Worm (Caenorhabditis elegans) whole organism, L1 larva: ENCODE results near the gene frpr-13.

ENCODE experiments used
- C04F5.9 ChIP-seq: sonication (generic microtip); optimal IDR thresholded peaks from 2 replicates; lab custom pipeline; 2016; ENCODE audit warnings: missing genetic modification characterization, missing compliant biosample characterization
- C16A3.4 ChIP-seq: fragments of 150-350 bp; optimal IDR thresholded peaks from 2 replicates; lab custom pipeline; 2014; ENCODE audit warnings: missing biosample characterization, missing genetic modification characterization
- Y116A8C.19 ChIP-seq: sonication (generic microtip); optimal IDR thresholded peaks from 2 replicates; lab custom pipeline; 2016; ENCODE audit warnings: missing compliant biosample characterization, missing genetic modification characterization, borderline replicate concordance
- aha-1 ChIP-seq: fragments of 150-350 bp; optimal IDR thresholded peaks from 2 replicates; lab custom pipeline; 2014; ENCODE audit warnings: missing biosample characterization, missing genetic modification characterization
- blmp-1 ChIP-seq: fragments of 150-350 bp; optimal IDR thresholded peaks from 2 replicates; lab custom pipeline; 2014; ENCODE audit warnings: missing biosample characterization, missing genetic modification characterization
- ceh-8 ChIP-seq: fragments of 200-800 bp; sonication (Bioruptor generic); optimal IDR thresholded peaks from 2 replicates; lab custom pipeline; 2018; ENCODE audit warnings: mild to moderate bottlenecking, missing genetic modification characterization, moderate library complexity, missing compliant biosample characterization
- ceh-82 ChIP-seq, 3 experiments: fragments of 150-350 bp in 1 of 3; sonication (generic microtip) in 2 of 3; optimal IDR thresholded peaks; 2 replicates each; lab custom pipeline; 2014 to 2017; ENCODE audit warnings: missing biosample characterization in 3 of 3, missing genetic modification characterization in 3 of 3
- ceh-88 ChIP-seq: fragments of 200-800 bp; sonication (Bioruptor generic); IDR thresholded peaks from 2 replicates; pipeline ENCODE4 v1.3.6; 2022; ENCODE audit warnings: missing genetic modification characterization, missing compliant biosample characterization
- ceh-90 ChIP-seq: sonication (generic microtip); optimal IDR thresholded peaks from 2 replicates; lab custom pipeline; 2016; ENCODE audit warnings: missing genetic modification characterization, missing compliant biosample characterization
- ces-1 ChIP-seq: fragments of 150-350 bp; optimal IDR thresholded peaks from 2 replicates; lab custom pipeline; 2014; ENCODE audit warnings: missing biosample characterization, missing genetic modification reagents, missing genetic modification characterization
- dsc-1 ChIP-seq: sonication (generic microtip); optimal IDR thresholded peaks from 2 replicates; lab custom pipeline; 2016; ENCODE audit warnings: mild to moderate bottlenecking, missing genetic modification characterization, missing compliant biosample characterization
- efl-1 ChIP-seq, 4 experiments: fragments of 150-350 bp; optimal IDR thresholded peaks in 3 of 4; peaks in 1 of 4; 1 replicate in 1 of 4; 2 replicates in 3 of 4; lab custom pipeline; 2014; ENCODE audit warnings: missing biosample characterization in 2 of 4, missing genetic modification characterization in 2 of 4, missing genetic modification reagents in 2 of 4
- egl-13 ChIP-seq: sonication (generic microtip); optimal IDR thresholded peaks from 2 replicates; lab custom pipeline; 2016; ENCODE audit warnings: missing genotype, missing genetic modification reagents, missing genetic modification characterization, missing compliant biosample characterization
- egl-27 ChIP-seq, 2 experiments: fragments of 150-350 bp in 1 of 2; sonication (generic microtip); optimal IDR thresholded peaks; 3 replicates each; lab custom pipeline; 2017 to 2018; ENCODE audit warnings: missing biosample characterization in 2 of 2, missing genetic modification characterization in 2 of 2, missing genetic modification reagents in 2 of 2
- elt-2 ChIP-seq: sonication (generic microtip); optimal IDR thresholded peaks from 2 replicates; lab custom pipeline; 2016; ENCODE audit warnings: missing genetic modification characterization, mild to moderate bottlenecking, inconsistent platforms, missing compliant biosample characterization, missing genetic modification reagents
- elt-3 ChIP-seq, 6 experiments: fragments of 150-350 bp in 1 of 6; sonication (generic microtip); optimal IDR thresholded peaks; 2 replicates each; lab custom pipeline; 2017 to 2018; ENCODE audit warnings: missing biosample characterization in 6 of 6, missing genetic modification characterization in 6 of 6, inconsistent platforms in 1 of 6
- ets-5 ChIP-seq: fragments of 200-800 bp; sonication (Bioruptor generic); IDR thresholded peaks from 2 replicates; pipeline ENCODE4 v1.3.6; 2022; ENCODE audit warnings: missing genetic modification characterization, missing compliant biosample characterization
- fkh-10 ChIP-seq: sonication (generic microtip); optimal IDR thresholded peaks from 2 replicates; lab custom pipeline; 2017; ENCODE audit warnings: missing biosample characterization, missing genetic modification reagents, missing genetic modification characterization
- grh-1 ChIP-seq: fragments of 200-800 bp; sonication (Bioruptor generic); IDR thresholded peaks from 2 replicates; pipeline ENCODE4 v1.3.6; 2022; ENCODE audit warnings: missing genetic modification reagents, missing genetic modification characterization, missing compliant biosample characterization
- hlh-17 ChIP-seq: fragments of 200-800 bp; sonication (Bioruptor generic); optimal IDR thresholded peaks from 2 replicates; lab custom pipeline; 2018; ENCODE audit warnings: missing genetic modification characterization, mild to moderate bottlenecking, missing compliant biosample characterization, moderate library complexity, borderline replicate concordance
- hlh-4 ChIP-seq: sonication (generic microtip); optimal IDR thresholded peaks from 2 replicates; lab custom pipeline; 2016; ENCODE audit warnings: mild to moderate bottlenecking, missing genetic modification characterization, missing compliant biosample characterization
- irx-1 ChIP-seq: sonication (generic microtip); optimal IDR thresholded peaks from 2 replicates; lab custom pipeline; 2016; ENCODE audit warnings: missing genetic modification characterization, missing compliant biosample characterization
- isw-1 ChIP-seq: fragments of 200-800 bp; sonication (Bioruptor generic); IDR thresholded peaks from 2 replicates; pipeline ENCODE4 v1.3.6; 2022; ENCODE audit warnings: missing genetic modification characterization, missing compliant biosample characterization
- jun-1 ChIP-seq: fragments of 150-350 bp; optimal IDR thresholded peaks from 2 replicates; lab custom pipeline; 2014; ENCODE audit warnings: missing biosample characterization, missing genetic modification reagents, missing genetic modification characterization
- lin-13 ChIP-seq: fragments of 150-350 bp; optimal IDR thresholded peaks from 2 replicates; lab custom pipeline; 2014; ENCODE audit warnings: missing biosample characterization, missing genetic modification reagents, missing genetic modification characterization
- lin-14 ChIP-seq: fragments of 200-800 bp; sonication (Bioruptor generic); optimal IDR thresholded peaks from 2 replicates; lab custom pipeline; 2018; ENCODE audit warnings: mild to moderate bottlenecking, missing genetic modification characterization, moderate library complexity, missing compliant biosample characterization
- lin-15B ChIP-seq: fragments of 150-350 bp; sonication (generic microtip); optimal IDR thresholded peaks from 3 replicates; lab custom pipeline; 2014; ENCODE audit warnings: missing biosample characterization, missing genetic modification characterization
- lir-3 ChIP-seq: sonication (generic microtip); optimal IDR thresholded peaks from 2 replicates; lab custom pipeline; 2016; ENCODE audit warnings: mild to moderate bottlenecking, missing genetic modification characterization, moderate library complexity, missing compliant biosample characterization; ENCODE audit not compliant: poor library complexity
- lsy-2 ChIP-seq, 2 experiments: fragments of 150-350 bp; optimal IDR thresholded peaks; 2 replicates each; lab custom pipeline; 2014; ENCODE audit warnings: missing biosample characterization in 2 of 2, missing genetic modification characterization in 2 of 2
- mef-2 ChIP-seq: fragments of 150-350 bp; optimal IDR thresholded peaks from 2 replicates; lab custom pipeline; 2014; ENCODE audit warnings: missing biosample characterization, missing genetic modification characterization
- mep-1 ChIP-seq: fragments of 150-350 bp; optimal IDR thresholded peaks from 2 replicates; lab custom pipeline; 2014; ENCODE audit warnings: missing biosample characterization, missing genetic modification characterization
- nhr-12 ChIP-seq: sonication (generic microtip); optimal IDR thresholded peaks from 2 replicates; lab custom pipeline; 2017; ENCODE audit warnings: missing biosample characterization, missing genetic modification characterization
- nhr-237 ChIP-seq: fragments of 150-350 bp; optimal IDR thresholded peaks from 2 replicates; lab custom pipeline; 2014; ENCODE audit warnings: missing biosample characterization, missing genetic modification characterization
- nhr-28 ChIP-seq: fragments of 150-350 bp; optimal IDR thresholded peaks from 2 replicates; lab custom pipeline; 2014; ENCODE audit warnings: missing biosample characterization, missing genetic modification characterization
- nhr-47 ChIP-seq: sonication (generic microtip); optimal IDR thresholded peaks from 2 replicates; lab custom pipeline; 2016; ENCODE audit warnings: mild to moderate bottlenecking, missing genetic modification characterization, moderate library complexity, missing compliant biosample characterization
- nhr-76 ChIP-seq: sonication (generic microtip); optimal IDR thresholded peaks from 2 replicates; lab custom pipeline; 2017; ENCODE audit warnings: missing biosample characterization, missing genetic modification characterization
- nhr-77 ChIP-seq: fragments of 150-350 bp; optimal IDR thresholded peaks from 2 replicates; lab custom pipeline; 2014; ENCODE audit warnings: missing biosample characterization, missing genetic modification characterization
- nhr-85 ChIP-seq: sonication (generic microtip); peaks from one replicate; lab custom pipeline; 2016; ENCODE audit warnings: missing genetic modification characterization, inconsistent platforms, missing compliant biosample characterization
- nhr-90 ChIP-seq: sonication (generic microtip); optimal IDR thresholded peaks from 2 replicates; lab custom pipeline; 2016; ENCODE audit warnings: mild to moderate bottlenecking, missing genetic modification characterization, missing compliant biosample characterization; ENCODE audit not compliant: poor library complexity
- rnt-1 ChIP-seq: sonication (generic microtip); optimal IDR thresholded peaks from 2 replicates; lab custom pipeline; 2016; ENCODE audit warnings: mild to moderate bottlenecking, missing genetic modification characterization, moderate library complexity, missing compliant biosample characterization
- skn-1 ChIP-seq: fragments of 150-350 bp; optimal IDR thresholded peaks from 2 replicates; lab custom pipeline; 2014; ENCODE audit warnings: missing biosample characterization, missing genetic modification characterization
- snpc-4 ChIP-seq: fragments of 150-350 bp; optimal IDR thresholded peaks from 2 replicates; lab custom pipeline; 2014; ENCODE audit warnings: missing biosample characterization, missing genetic modification characterization
- snu-23 ChIP-seq: sonication (generic microtip); optimal IDR thresholded peaks from 2 replicates; lab custom pipeline; 2016; ENCODE audit warnings: missing genetic modification characterization, missing compliant biosample characterization
- sox-4 ChIP-seq: sonication (generic microtip); optimal IDR thresholded peaks from 2 replicates; lab custom pipeline; 2016; ENCODE audit warnings: missing genetic modification characterization, missing compliant biosample characterization
- sup-37 ChIP-seq: fragments of 200-800 bp; sonication (Bioruptor generic); optimal IDR thresholded peaks from 2 replicates; lab custom pipeline; 2018; ENCODE audit warnings: mild to moderate bottlenecking, missing genetic modification characterization, missing compliant biosample characterization
- zag-1 ChIP-seq: fragments of 150-350 bp; optimal IDR thresholded peaks from 2 replicates; lab custom pipeline; 2014; ENCODE audit warnings: missing biosample characterization, missing genetic modification characterization
- zip-4 ChIP-seq: fragments of 200-800 bp; sonication (Bioruptor generic); optimal IDR thresholded peaks from 2 replicates; lab custom pipeline; 2018; ENCODE audit warnings: mild to moderate bottlenecking, missing genetic modification characterization, moderate library complexity, missing compliant biosample characterization
- ztf-11 ChIP-seq, 2 experiments: sonication (generic microtip); optimal IDR thresholded peaks; 2 replicates each; lab custom pipeline; 2016 to 2017; ENCODE audit warnings: missing genetic modification characterization in 2 of 2, missing biosample characterization in 1 of 2, missing compliant biosample characterization in 1 of 2
- ztf-4 ChIP-seq: fragments of 150-350 bp; optimal IDR thresholded peaks from 2 replicates; lab custom pipeline; 2014; ENCODE audit warnings: missing biosample characterization, missing genetic modification characterization

The frpr-13 gene

ce11 chrV:8913940-8914339 is 15.1 kb downstream of the frpr-13 start, which contains the start of gene mod-1:
TSS of gene mod-1 (minus strand) at chrV:8914040.
- TF ChIP-seq lin-13 (GFP tag; lab: Kevin White, UChicago) (no peak), jun-1 (tag; lab: Kevin White, UChicago) (no peak), irx-1 (tag; lab: Kevin White, UChicago) (no peak), efl-1 (optimal IDR thresholded peaks at IDR 0.05; lab: Kevin White, UChicago) (no peak), efl-1 (GFP tag; optimal IDR thresholded peaks at IDR 0.05 in 1 of 2; lab: Kevin White, UChicago) (no peak), hlh-17 (GFP tag; lab: Kevin White, UChicago) (no peak), ceh-8 (GFP tag; lab: Kevin White, UChicago) (no peak), isw-1 (GFP tag; lab: Robert Waterston, UW) (no peak)

- TF ChIP-seq aha-1 (tag; lab: Kevin White, UChicago) (no peak), nhr-12 (tag; lab: Kevin White, UChicago) (no peak), elt-2 (tag; lab: Kevin White, UChicago) (peak; percentile 68), dsc-1 (tag; lab: Kevin White, UChicago) (no peak), C04F5.9 (tag; lab: Kevin White, UChicago) (no peak), mef-2 (tag; lab: Kevin White, UChicago) (no peak), egl-27 (tag; optimal IDR thresholded peaks at IDR 0.05; lab: Kevin White, UChicago) (no peak), ceh-88 (GFP tag; lab: Robert Waterston, UW) (no peak), jun-1 (tag; lab: Kevin White, UChicago) (no peak), ceh-8 (GFP tag; lab: Kevin White, UChicago) (no peak), efl-1 (optimal IDR thresholded peaks at IDR 0.05; lab: Kevin White, UChicago) (no peak), efl-1 (GFP tag; optimal IDR thresholded peaks at IDR 0.05 in 1 of 2; lab: Kevin White, UChicago) (no peak), rnt-1 (tag; lab: Kevin White, UChicago) (peak; percentile 19), nhr-237 (tag; lab: Kevin White, UChicago) (no peak), nhr-28 (tag; lab: Kevin White, UChicago) (no peak), fkh-10 (GFP tag; lab: Kevin White, UChicago) (no peak), nhr-77 (tag; lab: Kevin White, UChicago) (no peak), snu-23 (peak; percentile 16), lin-13 (GFP tag; lab: Kevin White, UChicago) (no peak), irx-1 (tag; lab: Kevin White, UChicago) (no peak), nhr-90 (tag; lab: Kevin White, UChicago) (no peak), egl-13 (tag; lab: Kevin White, UChicago) (no peak), ets-5 (GFP tag; lab: Robert Waterston, UW) (no peak), ces-1 (no peak), zag-1 (no peak), sup-37 (GFP tag; lab: Kevin White, UChicago) (no peak), nhr-85 (tag; lab: Kevin White, UChicago) (peak; percentile 52), elt-3 (tag; optimal IDR thresholded peaks at IDR 0.05; lab: Kevin White, UChicago) (peak in 1 of 6 experiments; percentile 32), isw-1 (GFP tag; lab: Robert Waterston, UW) (no peak), lin-14 (GFP tag; lab: Kevin White, UChicago) (peak; percentile 73), lir-3 (tag; lab: Kevin White, UChicago) (no peak), ceh-82 (tag; optimal IDR thresholded peaks at IDR 0.05; lab: Kevin White, UChicago) (no peak), ztf-11 (tag; optimal IDR thresholded peaks at IDR 0.05; lab: Kevin White, UChicago) (no peak), mep-1 (tag; lab: Kevin White, UChicago) (no peak), zip-4 (no peak), hlh-4 (tag; lab: Kevin White, UChicago) (no peak), nhr-76 (tag; lab: Kevin White, UChicago) (no peak), blmp-1 (tag; lab: Kevin White, UChicago) (peak; percentile 15), skn-1 (tag; lab: Kevin White, UChicago) (no peak), ztf-4 (tag; lab: Kevin White, UChicago) (no peak), Y116A8C.19 (tag; lab: Kevin White, UChicago) (no peak), grh-1 (GFP tag; lab: Robert Waterston, UW) (no peak), lin-15B (no peak), C16A3.4 (tag; lab: Kevin White, UChicago) (no peak), snpc-4 (tag; lab: Kevin White, UChicago) (no peak), ceh-90 (no peak), nhr-47 (no peak), sox-4 (no peak), lsy-2 (tag; optimal IDR thresholded peaks at IDR 0.05; lab: Kevin White, UChicago) (peak in 1 of 2 experiments; percentile 6)
These were observed 23.9 kb downstream of the frpr-13 start, which contains the start of gene ttr-47 for ce11 chrV:8922781-8923180. TSS of gene ttr-47 (plus strand) at chrV:8923088.
